Fruit fly (Drosophila melanogaster): ENCODE data around the gene muc.
A peak's percentile ranks its signal among the peaks of the same experiment; 100 is the strongest.

Gene muc

DNA sequence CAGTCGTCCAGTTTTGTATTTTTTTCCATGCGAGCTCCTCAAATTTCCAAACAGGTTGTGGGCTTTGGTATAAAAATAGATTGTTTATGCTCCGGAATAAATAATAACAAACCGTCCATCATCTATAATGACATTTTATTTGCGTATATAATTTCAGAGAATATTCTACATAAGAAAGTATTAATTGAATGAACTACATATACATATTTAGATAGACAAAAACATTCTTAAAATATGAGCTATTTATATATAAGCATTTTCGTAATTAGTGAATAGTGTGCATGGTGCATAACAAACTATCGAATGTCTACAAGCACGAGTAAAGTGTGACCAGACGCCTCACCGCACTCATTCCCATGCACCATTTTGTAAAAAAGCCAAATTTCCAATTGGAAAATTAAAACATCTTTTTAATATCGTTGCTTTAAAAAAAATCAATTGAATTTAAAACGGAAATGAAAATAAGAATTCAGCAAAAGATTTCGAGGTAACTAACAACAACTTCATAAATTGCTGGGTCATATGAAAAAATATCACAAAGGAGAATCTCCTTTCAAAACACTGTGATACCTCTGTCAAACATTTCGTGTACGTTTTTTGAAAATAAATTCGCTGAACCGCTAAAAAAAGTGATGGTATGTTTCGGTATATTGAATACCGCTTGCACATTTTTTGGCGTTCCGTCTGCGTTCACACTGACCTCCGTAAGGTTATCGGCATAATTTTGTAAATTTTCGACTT is at the start of gene muc (continued):
- peak; percentile 54 for TF ChIP-seq CG17186 (GFP tag; optimal IDR thresholded peaks at IDR 0.05)
- 0 out of 3 replicates have a peak, but pooled peaks have one; percentile 29 for TF ChIP-seq ci (GFP tag; IDR thresholded peaks at IDR 0.05)
- 0 out of 2 replicates have a peak, but pooled peaks have one; percentile 28 for TF ChIP-seq sisA (GFP tag; IDR thresholded peaks at IDR 0.05)
- peak; percentile 15 for TF ChIP-seq CG18619 (GFP tag; optimal IDR thresholded peaks at IDR 0.05)
- no peak for TF ChIP-seq peb (GFP tag; IDR thresholded peaks at IDR 0.05)
- peak; percentile 33 for TF ChIP-seq Sox102F (GFP tag; optimal IDR thresholded peaks at IDR 0.05)
- TF ChIP-seq CG9797 (GFP tag; optimal IDR thresholded peaks at IDR 0.05), result peak; percentile 64
- TF ChIP-seq CG2875 (GFP tag; optimal IDR thresholded peaks at IDR 0.05), result no peak
- TF ChIP-seq CG14441 (GFP tag; IDR thresholded peaks at IDR 0.05), result peak; percentile 24; the same call in 1 of the 2 replicates
- TF ChIP-seq Atf3 (GFP tag; optimal IDR thresholded peaks at IDR 0.05), result no peak
- no peak for TF ChIP-seq CG17612 (GFP tag; IDR thresholded peaks at IDR 0.05)
- peak; percentile 66 for TF ChIP-seq inv (GFP tag; IDR thresholded peaks at IDR 0.05; ENCODE audit: partially characterized antibody)
- peak; percentile 79 for TF ChIP-seq hkb (optimal IDR thresholded peaks at IDR 0.05)
- no peak for TF ChIP-seq hkb (GFP tag; IDR thresholded peaks at IDR 0.05)
- TF ChIP-seq crp (GFP tag; optimal IDR thresholded peaks at IDR 0.05), result no peak
- TF ChIP-seq CG11398 (GFP tag; optimal IDR thresholded peaks at IDR 0.05), result no peak
- TF ChIP-seq CG1792 (GFP tag; optimal IDR thresholded peaks at IDR 0.05), result no peak
- peak; percentile 41 for TF ChIP-seq shn (GFP tag; optimal IDR thresholded peaks at IDR 0.05)
- TF ChIP-seq CG43689 (GFP tag; IDR thresholded peaks at IDR 0.05), result no peak
- TF ChIP-seq CG9817 (tag; optimal IDR thresholded peaks at IDR 0.05), result peak; percentile 47
- TF ChIP-seq sqz (GFP tag; optimal IDR thresholded peaks at IDR 0.05), result no peak
- TF ChIP-seq bsh (GFP tag; optimal IDR thresholded peaks at IDR 0.05), result peak in 1 of 2 experiments; percentile 31
- TF ChIP-seq pnt (GFP tag; optimal IDR thresholded peaks at IDR 0.05), result no peak
- TF ChIP-seq Xbp1 (GFP tag; optimal IDR thresholded peaks at IDR 0.05), result peak; percentile 54
- TF ChIP-seq CG10274 (GFP tag; optimal IDR thresholded peaks at IDR 0.05), result no peak
- TF ChIP-seq Sin3A (optimal IDR thresholded peaks at IDR 0.05), result peak; percentile 86
- no peak for TF ChIP-seq cato (GFP tag; optimal IDR thresholded peaks at IDR 0.05; ENCODE audit: borderline replicate concordance)
- peak; percentile 63 for TF ChIP-seq pzg (GFP tag; optimal IDR thresholded peaks at IDR 0.05)
- no peak for TF ChIP-seq CG12236 (GFP tag; optimal IDR thresholded peaks at IDR 0.05)
- peak; percentile 71 for TF ChIP-seq knrl (GFP tag; IDR thresholded peaks at IDR 0.05; ENCODE audit: partially characterized antibody)
- TF ChIP-seq stc (GFP tag; IDR thresholded peaks at IDR 0.05), result no peak
- peak; percentile 26 for TF ChIP-seq CG15696 (tag; optimal IDR thresholded peaks at IDR 0.05)
- TF ChIP-seq wdn (GFP tag; IDR thresholded peaks at IDR 0.05), result no peak
- no peak for TF ChIP-seq B-H1 (GFP tag; IDR thresholded peaks at IDR 0.05)
- no peak for TF ChIP-seq Bdp1 (GFP tag; optimal IDR thresholded peaks at IDR 0.05)
- TF ChIP-seq pros (GFP tag; optimal IDR thresholded peaks at IDR 0.05), result no peak
- no peak for TF ChIP-seq Adf1 (GFP tag; IDR thresholded peaks at IDR 0.05)
- TF ChIP-seq CG17359 (tag; optimal IDR thresholded peaks at IDR 0.05), result peak; percentile 41
- TF ChIP-seq CG15479 (GFP tag; optimal IDR thresholded peaks at IDR 0.05), result no peak
- peak; percentile 53 for TF ChIP-seq CG7839 (tag; optimal IDR thresholded peaks at IDR 0.05)
- peak; percentile 60 for TF ChIP-seq E2f2 (GFP tag; IDR thresholded peaks at IDR 0.05)
- peak; percentile 36 for TF ChIP-seq CG17385 (GFP tag; optimal IDR thresholded peaks at IDR 0.05)
- TF ChIP-seq Myb (GFP tag; optimal IDR thresholded peaks at IDR 0.05), result peak; percentile 54
- TF ChIP-seq CG13287 (GFP tag; IDR thresholded peaks at IDR 0.05; ENCODE audit: partially characterized antibody), result peak; percentile 70
- TF ChIP-seq Oaz (GFP tag; IDR thresholded peaks at IDR 0.05), result no peak
- TF ChIP-seq CG10565 (GFP tag; optimal IDR thresholded peaks at IDR 0.05), result no peak
- TF ChIP-seq sd (tag; optimal IDR thresholded peaks at IDR 0.05), result peak; percentile 26
- peak; percentile 42 for TF ChIP-seq tio (GFP tag; optimal IDR thresholded peaks at IDR 0.05)
- peak; percentile 56 for TF ChIP-seq unc-4 (GFP tag; IDR thresholded peaks at IDR 0.05; ENCODE audit: partially characterized antibody)

All from whole organism, embryonic.